Worm (Caenorhabditis elegans) whole organism, L1 larva: ENCODE data around the gene srh-44.

Experiments
- C04F5.9 ChIP-seq: sonication (generic microtip); optimal IDR thresholded peaks from 2 replicates; lab custom pipeline; 2016; ENCODE audit warnings: missing genetic modification characterization, missing compliant biosample characterization
- blmp-1 ChIP-seq: fragments of 150-350 bp; optimal IDR thresholded peaks from 2 replicates; lab custom pipeline; 2014; ENCODE audit warnings: missing biosample characterization, missing genetic modification characterization
- ceh-8 ChIP-seq: fragments of 200-800 bp; sonication (Bioruptor generic); optimal IDR thresholded peaks from 2 replicates; lab custom pipeline; 2018; ENCODE audit warnings: mild to moderate bottlenecking, missing genetic modification characterization, moderate library complexity, missing compliant biosample characterization
- ceh-90 ChIP-seq: sonication (generic microtip); optimal IDR thresholded peaks from 2 replicates; lab custom pipeline; 2016; ENCODE audit warnings: missing genetic modification characterization, missing compliant biosample characterization
- dpl-1 ChIP-seq, 3 experiments: fragments of 150-350 bp in 2 of 3; sonication (generic microtip) in 1 of 3; optimal IDR thresholded peaks; 2 replicates each; lab custom pipeline; 2014 to 2017; ENCODE audit warnings: missing biosample characterization in 3 of 3, missing genetic modification characterization in 3 of 3, missing genetic modification reagents in 3 of 3
- elt-2 ChIP-seq: sonication (generic microtip); optimal IDR thresholded peaks from 2 replicates; lab custom pipeline; 2016; ENCODE audit warnings: missing genetic modification characterization, mild to moderate bottlenecking, inconsistent platforms, missing compliant biosample characterization, missing genetic modification reagents
- elt-3 ChIP-seq, 6 experiments: fragments of 150-350 bp in 1 of 6; sonication (generic microtip); optimal IDR thresholded peaks; 2 replicates each; lab custom pipeline; 2017 to 2018; ENCODE audit warnings: missing biosample characterization in 6 of 6, missing genetic modification characterization in 6 of 6, inconsistent platforms in 1 of 6
- ets-5 ChIP-seq: fragments of 200-800 bp; sonication (Bioruptor generic); IDR thresholded peaks from 2 replicates; pipeline ENCODE4 v1.3.6; 2022; ENCODE audit warnings: missing genetic modification characterization, missing compliant biosample characterization
- fkh-10 ChIP-seq: sonication (generic microtip); optimal IDR thresholded peaks from 2 replicates; lab custom pipeline; 2017; ENCODE audit warnings: missing biosample characterization, missing genetic modification reagents, missing genetic modification characterization
- fos-1 ChIP-seq: fragments of 150-350 bp; optimal IDR thresholded peaks from 2 replicates; lab custom pipeline; 2014; ENCODE audit warnings: missing biosample characterization, missing genetic modification characterization
- grh-1 ChIP-seq: fragments of 200-800 bp; sonication (Bioruptor generic); IDR thresholded peaks from 2 replicates; pipeline ENCODE4 v1.3.6; 2022; ENCODE audit warnings: missing genetic modification reagents, missing genetic modification characterization, missing compliant biosample characterization
- irx-1 ChIP-seq: sonication (generic microtip); optimal IDR thresholded peaks from 2 replicates; lab custom pipeline; 2016; ENCODE audit warnings: missing genetic modification characterization, missing compliant biosample characterization
- isw-1 ChIP-seq: fragments of 200-800 bp; sonication (Bioruptor generic); IDR thresholded peaks from 2 replicates; pipeline ENCODE4 v1.3.6; 2022; ENCODE audit warnings: missing genetic modification characterization, missing compliant biosample characterization
- lin-14 ChIP-seq: fragments of 200-800 bp; sonication (Bioruptor generic); optimal IDR thresholded peaks from 2 replicates; lab custom pipeline; 2018; ENCODE audit warnings: mild to moderate bottlenecking, missing genetic modification characterization, moderate library complexity, missing compliant biosample characterization
- lin-35 ChIP-seq, 2 experiments: fragments of 150-350 bp; optimal IDR thresholded peaks; 2 replicates each; lab custom pipeline; 2014; ENCODE audit warnings: missing biosample characterization in 2 of 2, missing genetic modification characterization in 2 of 2, missing genetic modification reagents in 2 of 2
- mdl-1 ChIP-seq, 2 experiments: fragments of 150-350 bp; optimal IDR thresholded peaks; 2 replicates each; lab custom pipeline; 2014 to 2017; ENCODE audit warnings: missing biosample characterization in 2 of 2, missing genetic modification characterization in 2 of 2, inconsistent platforms in 1 of 2
- mef-2 ChIP-seq: fragments of 150-350 bp; optimal IDR thresholded peaks from 2 replicates; lab custom pipeline; 2014; ENCODE audit warnings: missing biosample characterization, missing genetic modification characterization
- mep-1 ChIP-seq: fragments of 150-350 bp; optimal IDR thresholded peaks from 2 replicates; lab custom pipeline; 2014; ENCODE audit warnings: missing biosample characterization, missing genetic modification characterization
- nhr-12 ChIP-seq: sonication (generic microtip); optimal IDR thresholded peaks from 2 replicates; lab custom pipeline; 2017; ENCODE audit warnings: missing biosample characterization, missing genetic modification characterization
- nhr-19 ChIP-seq: fragments of 200-800 bp; sonication (Bioruptor generic); conservative IDR thresholded peaks from 2 replicates; pipeline ENCODE4 v1.3.6; 2022; ENCODE audit warnings: missing genetic modification characterization, missing compliant biosample characterization
- nhr-20 ChIP-seq: sonication (generic microtip); optimal IDR thresholded peaks from 2 replicates; lab custom pipeline; 2016; ENCODE audit warnings: mild to moderate bottlenecking, missing genetic modification characterization, missing compliant biosample characterization
- nhr-237 ChIP-seq: fragments of 150-350 bp; optimal IDR thresholded peaks from 2 replicates; lab custom pipeline; 2014; ENCODE audit warnings: missing biosample characterization, missing genetic modification characterization
- nhr-28 ChIP-seq: fragments of 150-350 bp; optimal IDR thresholded peaks from 2 replicates; lab custom pipeline; 2014; ENCODE audit warnings: missing biosample characterization, missing genetic modification characterization
- nhr-71 ChIP-seq: sonication (generic microtip); optimal IDR thresholded peaks from 2 replicates; lab custom pipeline; 2016; ENCODE audit warnings: mild to moderate bottlenecking, missing genetic modification characterization, moderate library complexity, missing compliant biosample characterization
- nhr-85 ChIP-seq: sonication (generic microtip); peaks from one replicate; lab custom pipeline; 2016; ENCODE audit warnings: missing genetic modification characterization, inconsistent platforms, missing compliant biosample characterization
- nhr-90 ChIP-seq: sonication (generic microtip); optimal IDR thresholded peaks from 2 replicates; lab custom pipeline; 2016; ENCODE audit warnings: mild to moderate bottlenecking, missing genetic modification characterization, missing compliant biosample characterization; ENCODE audit not compliant: poor library complexity
- pag-3 ChIP-seq: sonication (generic microtip); optimal IDR thresholded peaks from 2 replicates; lab custom pipeline; 2017; ENCODE audit warnings: missing genetic modification characterization, mild to moderate bottlenecking, missing compliant biosample characterization, antibody characterized with exemption, borderline replicate concordance; ENCODE audit not compliant: insufficient read depth
- pax-3 ChIP-seq: fragments of 200-800 bp; sonication (Bioruptor generic); optimal IDR thresholded peaks from 2 replicates; lab custom pipeline; 2018; ENCODE audit warnings: mild to moderate bottlenecking, missing genetic modification characterization, moderate library complexity, missing compliant biosample characterization
- pqm-1 ChIP-seq: sonication (generic microtip); optimal IDR thresholded peaks from 3 replicates; lab custom pipeline; 2017; ENCODE audit warnings: missing biosample characterization, missing genetic modification characterization
- snu-23 ChIP-seq: sonication (generic microtip); optimal IDR thresholded peaks from 2 replicates; lab custom pipeline; 2016; ENCODE audit warnings: missing genetic modification characterization, missing compliant biosample characterization
- sox-4 ChIP-seq: sonication (generic microtip); optimal IDR thresholded peaks from 2 replicates; lab custom pipeline; 2016; ENCODE audit warnings: missing genetic modification characterization, missing compliant biosample characterization
- sup-37 ChIP-seq: fragments of 200-800 bp; sonication (Bioruptor generic); optimal IDR thresholded peaks from 2 replicates; lab custom pipeline; 2018; ENCODE audit warnings: mild to moderate bottlenecking, missing genetic modification characterization, missing compliant biosample characterization
- swsn-7 ChIP-seq: sonication (generic microtip); optimal IDR thresholded peaks from 2 replicates; lab custom pipeline; 2016; ENCODE audit warnings: missing genetic modification characterization, missing compliant biosample characterization
- tbx-2 ChIP-seq: sonication (generic microtip); optimal IDR thresholded peaks from 2 replicates; lab custom pipeline; 2016; ENCODE audit warnings: missing genetic modification characterization, missing compliant biosample characterization
- tlp-1 ChIP-seq: fragments of 150-350 bp; optimal IDR thresholded peaks from 2 replicates; lab custom pipeline; 2014; ENCODE audit warnings: missing biosample characterization, missing genetic modification characterization
- unc-30 ChIP-seq: sonication (generic microtip); optimal IDR thresholded peaks from 2 replicates; lab custom pipeline; 2017; ENCODE audit warnings: missing biosample characterization, missing genetic modification characterization
- unc-62 ChIP-seq: fragments of 150-350 bp; optimal IDR thresholded peaks from 2 replicates; lab custom pipeline; 2014; ENCODE audit warnings: missing biosample characterization, missing genetic modification reagents, missing genetic modification characterization
- unc-86 ChIP-seq: sonication (generic microtip); optimal IDR thresholded peaks from 2 replicates; lab custom pipeline; 2016; ENCODE audit warnings: missing genetic modification characterization, missing compliant biosample characterization
- ztf-11 ChIP-seq, 2 experiments: sonication (generic microtip); optimal IDR thresholded peaks; 2 replicates each; lab custom pipeline; 2016 to 2017; ENCODE audit warnings: missing genetic modification characterization in 2 of 2, missing biosample characterization in 1 of 2, missing compliant biosample characterization in 1 of 2
- ztf-4 ChIP-seq: fragments of 150-350 bp; optimal IDR thresholded peaks from 2 replicates; lab custom pipeline; 2014; ENCODE audit warnings: missing biosample characterization, missing genetic modification characterization

The srh-44 gene

DNA sequence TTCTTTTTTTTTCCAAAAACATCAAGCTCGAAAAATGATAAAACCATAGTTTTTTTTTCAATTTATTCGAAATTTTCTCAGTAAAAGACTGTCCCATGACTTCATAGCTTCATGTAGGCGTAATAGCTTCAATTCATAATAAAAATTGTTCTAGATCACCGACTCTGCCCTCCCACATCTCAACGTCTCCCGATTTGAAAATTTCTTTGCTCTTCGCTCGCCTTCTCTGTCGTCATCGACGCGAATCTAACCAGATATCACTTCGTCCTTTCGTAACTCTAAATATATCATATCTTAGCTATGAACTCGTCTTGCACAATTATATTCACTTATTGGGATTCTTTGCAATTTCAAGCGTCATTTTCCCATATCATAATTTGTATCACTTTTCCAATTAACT is at the start of gene srh-44:
Gene srh-44, plus strand, starts transcription at position 301 of the 400 bp plus-strand sequence.
- TF ChIP-seq unc-62 (GFP tag; lab: Kevin White, UChicago) (no peak), grh-1 (GFP tag; lab: Robert Waterston, UW) (no peak), nhr-20 (no peak), ceh-90 (no peak), pax-3 (tag; lab: Kevin White, UChicago) (no peak), C04F5.9 (tag; lab: Kevin White, UChicago) (no peak), pag-3 (tag; lab: Kevin White, UChicago) (no peak), sox-4 (tag; lab: Kevin White, UChicago) (no peak), unc-86 (no peak), ceh-8 (GFP tag; lab: Kevin White, UChicago) (no peak), isw-1 (GFP tag; lab: Robert Waterston, UW) (no peak)

DNA sequence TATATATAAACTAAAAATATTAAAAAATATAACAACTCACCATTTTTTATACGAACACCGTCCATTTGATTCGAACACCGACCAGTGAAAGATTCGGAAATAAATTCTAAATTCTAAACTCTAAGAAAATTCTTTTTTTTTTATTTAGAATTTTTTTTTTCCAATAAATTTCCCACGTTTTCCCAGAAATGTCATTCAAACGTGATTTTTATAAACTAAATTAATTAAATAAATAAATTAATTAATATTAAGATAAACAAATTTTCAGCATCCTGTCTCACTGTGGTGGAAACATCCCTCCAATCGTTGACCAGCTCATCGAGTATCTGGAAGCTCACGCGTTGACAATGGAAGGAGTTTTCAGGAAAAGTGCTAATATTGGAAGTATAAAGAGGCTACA is 47.3 kb upstream of the srh-44 start, which contains the start of gene klp-17:
Gene klp-17, minus strand, starts transcription at position 101 of the 400 bp plus-strand sequence.
- no peak for TF ChIP-seq unc-62 (GFP tag; lab: Kevin White, UChicago)
- no peak for TF ChIP-seq elt-3 (tag; optimal IDR thresholded peaks at IDR 0.05; lab: Kevin White, UChicago)
- no peak for TF ChIP-seq sup-37 (GFP tag; lab: Kevin White, UChicago)
- no peak for TF ChIP-seq ceh-90
- TF ChIP-seq ztf-4: no peak
- TF ChIP-seq irx-1 (tag; lab: Kevin White, UChicago): no peak
- no peak for TF ChIP-seq nhr-28 (tag; lab: Kevin White, UChicago)
- no peak for TF ChIP-seq pax-3 (tag; lab: Kevin White, UChicago)
- no peak for TF ChIP-seq elt-2 (tag; lab: Kevin White, UChicago)
- TF ChIP-seq nhr-237 (tag; lab: Kevin White, UChicago): no peak
- TF ChIP-seq dpl-1 (GFP tag; optimal IDR thresholded peaks at IDR 0.05; lab: Kevin White, UChicago): no peak
- TF ChIP-seq pqm-1: no peak
- no peak for TF ChIP-seq unc-30 (tag; lab: Kevin White, UChicago)
- no peak for TF ChIP-seq tlp-1 (tag; lab: Kevin White, UChicago)
- no peak for TF ChIP-seq fos-1 (tag; lab: Kevin White, UChicago)
- no peak for TF ChIP-seq mef-2 (tag; lab: Kevin White, UChicago)

DNA sequence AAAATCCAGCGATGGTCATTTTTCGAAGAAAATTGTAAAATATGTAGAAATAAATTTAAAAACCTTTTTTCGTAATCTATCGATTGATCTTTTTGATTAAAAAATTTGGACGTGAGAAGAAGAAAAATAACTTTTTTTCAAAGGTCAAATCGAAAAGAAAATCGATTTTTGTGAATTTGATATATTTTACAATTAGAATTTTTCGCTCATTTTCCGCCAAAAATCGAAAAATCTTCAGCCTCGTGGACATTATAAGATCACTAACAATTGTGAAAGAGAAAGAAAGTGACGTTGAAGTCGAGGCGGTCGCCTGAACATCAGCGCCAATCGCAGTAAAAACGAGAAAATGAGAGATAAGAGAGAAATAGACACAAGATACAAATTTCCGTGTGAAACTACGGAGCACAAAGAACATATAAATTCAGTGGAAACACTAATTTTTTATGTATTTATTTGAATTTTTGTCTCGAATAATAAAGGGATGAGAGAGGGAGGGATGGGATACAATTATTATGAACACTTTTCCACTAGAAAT is 45.2 kb upstream of the srh-44 start, which contains the start of gene cisd-1:
Gene cisd-1, minus strand, starts transcription at position 51 of the 535 bp plus-strand sequence.
- TF ChIP-seq irx-1 (tag; lab: Kevin White, UChicago) (no peak), nhr-90 (tag; lab: Kevin White, UChicago) (peak; percentile 10), lin-14 (peak; percentile 49), nhr-12 (tag; lab: Kevin White, UChicago) (no peak), nhr-19 (peak; percentile 30; the same call in 1 of the 2 replicates), mdl-1 (tag; optimal IDR thresholded peaks at IDR 0.05; lab: Kevin White, UChicago) (peak in 1 of 2 experiments; percentile 11), unc-30 (tag; lab: Kevin White, UChicago) (no peak), nhr-85 (tag; lab: Kevin White, UChicago) (peak; percentile 16), fkh-10 (GFP tag; lab: Kevin White, UChicago) (no peak), blmp-1 (tag; lab: Kevin White, UChicago) (peak; percentile 82), snu-23 (GFP tag; lab: Kevin White, UChicago) (peak; percentile 28), elt-3 (tag; optimal IDR thresholded peaks at IDR 0.05; lab: Kevin White, UChicago) (peak in 1 of 6 experiments; percentile 1), lin-35 (GFP tag; optimal IDR thresholded peaks at IDR 0.05; lab: Kevin White, UChicago) (peak in 1 of 2 experiments; percentile 34), ets-5 (GFP tag; lab: Robert Waterston, UW) (no peak), nhr-71 (tag; lab: Kevin White, UChicago) (peak; percentile 32), elt-2 (tag; lab: Kevin White, UChicago) (peak; percentile 33), swsn-7 (tag; lab: Kevin White, UChicago) (no peak), pag-3 (tag; lab: Kevin White, UChicago) (no peak), ztf-11 (tag; optimal IDR thresholded peaks at IDR 0.05; lab: Kevin White, UChicago) (no peak), mep-1 (tag; lab: Kevin White, UChicago) (peak; percentile 10), tbx-2 (tag; lab: Kevin White, UChicago) (peak; percentile 0)
